Fruit fly (Drosophila melanogaster) Kc167 (cell line): ENCODE results near the gene Clamp.

Experiments
- Myc ChIP-seq: fragments of >200 bp; optimal IDR thresholded peaks from 2 replicates; lab custom pipeline; 2017; ENCODE audit warnings: missing external identifiers
- Sin3A ChIP-seq: fragments of >200 bp; optimal IDR thresholded peaks from 2 replicates; lab custom pipeline; 2018; ENCODE audit warnings: missing external identifiers
- insv ChIP-seq: fragments of >200 bp; optimal IDR thresholded peaks from 3 replicates; lab custom pipeline; 2018; ENCODE audit warnings: missing external identifiers
- psq ChIP-seq: fragments of >200 bp; optimal IDR thresholded peaks from 2 replicates; lab custom pipeline; 2017; ENCODE audit warnings: missing external identifiers

dm6 chr2L:22151323-22151722 lies 17.6 kb downstream of the Clamp start, which contains the start of gene dunk:
- TF ChIP-seq Myc (lab: Kevin White, UChicago) (no peak), Sin3A (lab: Kevin White, UChicago) (no peak), psq (lab: Kevin White, UChicago) (no peak), insv (lab: Kevin White, UChicago) (no peak)
